Fruit fly (Drosophila melanogaster) Kc167 (cell line): Measurements from ENCODE around the gene D19A.

Source experiments
- Sin3A ChIP-seq: fragments of >200 bp; optimal IDR thresholded peaks from 2 replicates; lab custom pipeline; 2018; ENCODE audit warnings: missing external identifiers
- insv ChIP-seq: fragments of >200 bp; optimal IDR thresholded peaks from 3 replicates; lab custom pipeline; 2018; ENCODE audit warnings: missing external identifiers
- psq ChIP-seq: fragments of >200 bp; optimal IDR thresholded peaks from 2 replicates; lab custom pipeline; 2017; ENCODE audit warnings: missing external identifiers
- ttk ChIP-seq: sonication (Bioruptor generic); optimal IDR thresholded peaks from 2 replicates; lab custom pipeline; 2017; ENCODE audit warnings: missing external identifiers

DNA sequence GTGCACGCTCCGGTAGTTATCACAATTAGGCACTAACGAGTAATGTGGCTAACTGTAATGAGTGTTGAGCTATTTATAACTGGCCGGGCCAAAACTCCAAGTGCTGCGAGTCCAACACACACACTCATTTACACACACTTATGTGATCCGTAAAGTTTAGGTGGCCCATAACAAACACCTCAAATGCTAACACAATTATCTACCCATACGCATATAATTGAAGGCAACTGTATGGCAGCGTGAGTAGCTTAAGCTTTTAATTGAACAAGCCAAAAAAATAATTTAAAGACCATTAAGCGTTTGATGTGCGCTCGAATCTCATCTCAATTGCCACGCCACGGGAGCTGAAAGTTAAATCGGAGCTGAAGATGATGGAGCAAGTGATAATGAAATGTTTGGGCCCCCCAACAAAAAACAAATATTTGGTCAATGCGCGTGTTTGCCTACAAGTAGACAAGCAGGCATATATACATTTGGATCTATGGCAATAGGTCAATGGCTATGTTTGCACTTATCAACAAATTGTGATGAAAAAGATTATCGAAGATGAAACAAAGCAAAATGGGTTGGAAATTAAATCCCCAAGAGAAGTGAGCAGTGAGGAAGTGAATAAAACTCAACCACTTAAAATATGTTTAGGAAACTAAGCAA, 48.9 kb downstream of the D19A start, which contains the start of gene Cpr65Av:
- TF ChIP-seq ttk (lab: Kevin White, UChicago) (no peak), insv (no peak), psq (no peak), Sin3A (no peak)
